Fruit fly (Drosophila melanogaster): ENCODE results near the gene Zyx.

DNA sequence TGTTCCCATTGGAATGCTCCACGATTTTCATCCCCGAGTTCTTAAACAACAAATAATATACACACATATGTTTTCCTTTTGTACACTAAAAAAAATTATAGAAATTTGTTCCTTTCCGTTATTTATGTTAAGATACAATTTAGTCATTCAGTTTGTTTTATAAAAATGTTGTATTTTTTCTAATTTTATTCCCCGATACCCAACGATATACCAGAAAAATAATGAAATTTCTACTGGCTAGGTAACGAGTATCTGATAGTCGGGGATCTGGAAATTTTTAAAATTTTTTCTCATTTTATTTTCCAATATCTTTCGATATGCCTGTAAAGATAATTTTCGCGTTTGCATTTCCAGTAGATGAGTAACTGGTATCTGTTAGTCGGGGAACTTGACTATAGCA, 28.6 kb upstream of the Zyx start:
- TF ChIP-seq Myc (optimal IDR thresholded peaks at IDR 0.05), result no peak
- TF ChIP-seq Sin3A (optimal IDR thresholded peaks at IDR 0.05), result no peak
